Worm (Caenorhabditis elegans): ENCODE results near the gene C17H12.8.

C17H12.8 gene

DNA sequence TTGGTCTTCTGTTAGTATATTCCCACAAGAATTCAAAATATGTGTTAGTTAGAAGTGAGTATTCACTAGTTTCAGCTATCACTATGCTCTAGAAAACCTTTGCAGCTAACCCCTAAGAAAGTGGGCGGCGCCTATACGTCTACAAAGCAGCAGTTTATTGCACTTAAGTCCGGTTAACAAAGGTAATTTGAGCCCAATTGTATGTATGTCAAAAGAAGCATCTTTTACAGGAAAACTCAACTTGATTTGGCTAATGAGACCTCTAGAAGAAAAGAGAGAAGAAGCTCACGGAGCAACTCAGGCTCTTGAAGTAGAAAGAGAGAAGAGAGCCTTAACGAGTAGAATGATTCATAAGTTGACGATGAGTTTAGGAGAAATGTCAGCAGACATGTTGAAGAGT, 34.2 kb downstream of the C17H12.8 start:
- TF ChIP-seq nhr-120 (GFP tag; IDR thresholded peaks at IDR 0.05) (no peak), ceh-100 (GFP tag; IDR thresholded peaks at IDR 0.05) (no peak), rpc-1 (optimal IDR thresholded peaks at IDR 0.05) (no peak), rpc-1 (tag; optimal IDR thresholded peaks at IDR 0.05) (no peak), rec-8 (tag; optimal IDR thresholded peaks at IDR 0.05) (no peak), snpc-1.3 (tag; optimal IDR thresholded peaks at IDR 0.05; ENCODE audit: insufficient read depth) (no peak), egl-18 (GFP tag; IDR thresholded peaks at IDR 0.05) (no peak), nfyb-1 (GFP tag; IDR thresholded peaks at IDR 0.05) (no peak), dpff-1 (tag; optimal IDR thresholded peaks at IDR 0.05) (no peak), ceh-58 (GFP tag; IDR thresholded peaks at IDR 0.05) (no peak), hmg-1.2 (GFP tag; IDR thresholded peaks at IDR 0.05) (no peak), ztf-25 (GFP tag; IDR thresholded peaks at IDR 0.05) (no peak), efl-1 (GFP tag; optimal IDR thresholded peaks at IDR 0.05) (no peak)

DNA sequence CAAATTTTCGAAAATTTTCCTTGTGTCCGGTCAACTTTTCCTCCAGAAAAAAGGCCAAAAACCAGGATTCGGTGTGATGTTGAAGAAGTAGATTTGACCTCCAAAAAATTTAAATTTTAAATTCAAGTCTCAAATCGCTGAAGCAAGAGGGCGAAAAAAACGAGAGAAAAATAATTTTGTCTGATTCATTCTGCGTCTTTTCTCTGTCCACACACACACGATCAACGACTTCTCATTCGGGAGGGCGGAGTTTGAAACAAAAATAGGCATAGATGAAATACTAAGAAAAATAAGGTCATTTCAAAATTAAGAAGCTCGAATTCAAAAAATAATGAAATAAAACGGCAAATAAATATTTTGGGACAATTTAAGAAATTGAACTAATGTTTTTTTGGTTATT, 40.8 kb downstream of the C17H12.8 start, which contains the start of gene R13H7.2:
Gene R13H7.2, minus strand, starts transcription at position 101 of the 400 bp plus-strand sequence.
- no peak for TF ChIP-seq madf-8 (GFP tag; conservative IDR thresholded peaks at IDR 0.05)
- no peak for TF ChIP-seq madf-10 (tag; optimal IDR thresholded peaks at IDR 0.05)
- TF ChIP-seq nhr-120 (GFP tag; IDR thresholded peaks at IDR 0.05): no peak
- TF ChIP-seq K12H6.12 (tag; optimal IDR thresholded peaks at IDR 0.05): no peak
- no peak for TF ChIP-seq F57A8.1 (GFP tag; optimal IDR thresholded peaks at IDR 0.05)
- no peak for TF ChIP-seq F37B4.10 (GFP tag; IDR thresholded peaks at IDR 0.05)
- TF ChIP-seq ztf-22 (GFP tag; optimal IDR thresholded peaks at IDR 0.05): no peak
- no peak for TF ChIP-seq lin-40 (tag; optimal IDR thresholded peaks at IDR 0.05)
- TF ChIP-seq snpc-3.4 (tag; optimal IDR thresholded peaks at IDR 0.05): no peak
- no peak for TF ChIP-seq ets-4 (GFP tag; optimal IDR thresholded peaks at IDR 0.05)

DNA sequence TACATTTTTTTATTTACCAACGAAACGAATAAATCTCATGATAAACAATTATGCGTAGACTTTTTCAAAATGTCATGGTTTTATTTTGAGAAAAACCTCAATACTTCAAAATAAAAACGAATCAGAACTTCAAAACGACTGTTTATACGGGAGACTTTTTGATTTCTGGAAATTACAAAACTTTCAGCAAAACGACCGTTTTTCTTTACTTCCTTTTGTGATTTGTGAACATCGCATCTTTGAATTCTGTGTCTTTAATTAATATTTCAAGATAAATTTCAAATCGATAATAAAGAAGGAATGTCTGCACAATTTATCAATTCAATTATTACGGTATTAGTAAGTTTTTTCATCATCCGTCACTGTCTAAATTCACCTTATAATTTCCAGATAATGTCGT, 49.3 kb downstream of the C17H12.8 start, which contains the start of gene srx-20:
Gene srx-20, plus strand, starts transcription at position 301 of the 400 bp plus-strand sequence.
- TF ChIP-seq die-1 (tag; optimal IDR thresholded peaks at IDR 0.05) (no peak), xnd-1 (tag; optimal IDR thresholded peaks at IDR 0.05) (no peak), Y95B8A.8 (GFP tag; IDR thresholded peaks at IDR 0.05) (no peak), snpc-1.1 (tag; optimal IDR thresholded peaks at IDR 0.05; ENCODE audit: insufficient read depth) (no peak), hlh-26 (GFP tag; conservative IDR thresholded peaks at IDR 0.05) (no peak), tbx-9 (tag; optimal IDR thresholded peaks at IDR 0.05; ENCODE audit: borderline replicate concordance) (no peak), zfh-2 (GFP tag; conservative IDR thresholded peaks at IDR 0.05) (no peak), nfya-1 (tag; optimal IDR thresholded peaks at IDR 0.05; ENCODE audit: borderline replicate concordance, insufficient read depth) (no peak), unc-130 (GFP tag; optimal IDR thresholded peaks at IDR 0.05) (no peak), ceh-27 (GFP tag; optimal IDR thresholded peaks at IDR 0.05) (no peak), attf-6 (GFP tag; IDR thresholded peaks at IDR 0.05) (no peak), hsf-1 (GFP tag; IDR thresholded peaks at IDR 0.05) (no peak), efl-1 (GFP tag; optimal IDR thresholded peaks at IDR 0.05) (no peak), F52B5.7 (tag; optimal IDR thresholded peaks at IDR 0.05) (no peak), nhr-179 (tag; optimal IDR thresholded peaks at IDR 0.05) (no peak)

All from whole organism, young adult.